Worm (Caenorhabditis elegans) whole organism, L1 larva: ENCODE data around the gene marc-2.
A peak's percentile ranks its signal among the peaks of the same experiment; 100 is the strongest.

Source experiments
- blmp-1 ChIP-seq: fragments of 150-350 bp; optimal IDR thresholded peaks from 2 replicates; lab custom pipeline; 2014; ENCODE audit warnings: missing biosample characterization, missing genetic modification characterization
- elt-3 ChIP-seq, 6 experiments: fragments of 150-350 bp in 1 of 6; sonication (generic microtip); optimal IDR thresholded peaks; 2 replicates each; lab custom pipeline; 2017 to 2018; ENCODE audit warnings: missing biosample characterization in 6 of 6, missing genetic modification characterization in 6 of 6, inconsistent platforms in 1 of 6
- lin-13 ChIP-seq: fragments of 150-350 bp; optimal IDR thresholded peaks from 2 replicates; lab custom pipeline; 2014; ENCODE audit warnings: missing biosample characterization, missing genetic modification reagents, missing genetic modification characterization
- lsy-2 ChIP-seq, 2 experiments: fragments of 150-350 bp; optimal IDR thresholded peaks; 2 replicates each; lab custom pipeline; 2014; ENCODE audit warnings: missing biosample characterization in 2 of 2, missing genetic modification characterization in 2 of 2
- mdl-1 ChIP-seq, 2 experiments: fragments of 150-350 bp; optimal IDR thresholded peaks; 2 replicates each; lab custom pipeline; 2014 to 2017; ENCODE audit warnings: missing biosample characterization in 2 of 2, missing genetic modification characterization in 2 of 2, inconsistent platforms in 1 of 2
- nhr-76 ChIP-seq: sonication (generic microtip); optimal IDR thresholded peaks from 2 replicates; lab custom pipeline; 2017; ENCODE audit warnings: missing biosample characterization, missing genetic modification characterization
- nhr-84 ChIP-seq: sonication (generic microtip); optimal IDR thresholded peaks from 2 replicates; lab custom pipeline; 2017; ENCODE audit warnings: missing biosample characterization, missing genetic modification characterization
- snu-23 ChIP-seq: sonication (generic microtip); optimal IDR thresholded peaks from 2 replicates; lab custom pipeline; 2016; ENCODE audit warnings: missing genetic modification characterization, missing compliant biosample characterization
- tbx-2 ChIP-seq: sonication (generic microtip); optimal IDR thresholded peaks from 2 replicates; lab custom pipeline; 2016; ENCODE audit warnings: missing genetic modification characterization, missing compliant biosample characterization

- TF ChIP-seq tbx-2 (tag; lab: Kevin White, UChicago), result no peak
- peak in 1 of 2 experiments; percentile 22 for TF ChIP-seq lsy-2 (tag; optimal IDR thresholded peaks at IDR 0.05; lab: Kevin White, UChicago)
- no peak for TF ChIP-seq snu-23 (GFP tag; lab: Kevin White, UChicago)
- no peak for TF ChIP-seq nhr-76 (tag; lab: Kevin White, UChicago)
- TF ChIP-seq nhr-84, result no peak
- no peak for TF ChIP-seq lin-13 (GFP tag; lab: Kevin White, UChicago)
- no peak for TF ChIP-seq mdl-1 (tag; optimal IDR thresholded peaks at IDR 0.05; lab: Kevin White, UChicago)
- no peak for TF ChIP-seq elt-3 (tag; optimal IDR thresholded peaks at IDR 0.05; lab: Kevin White, UChicago)
- no peak for TF ChIP-seq blmp-1 (tag; lab: Kevin White, UChicago)
These were observed 3.1 kb downstream of the marc-2 start, which contains the start of gene lact-3 for ce11 chrII:10657632-10658108.
